Worm (Caenorhabditis elegans) whole organism, L2 larva: ENCODE measurements around the gene nhr-212.

Experiments used
- C34F6.9 ChIP-seq: fragments of 150-350 bp; optimal IDR thresholded peaks from 2 replicates; lab custom pipeline; 2014; ENCODE audit warnings: missing biosample characterization, missing genetic modification characterization
- F13H6.1 ChIP-seq: sonication (generic microtip); optimal IDR thresholded peaks from 2 replicates; lab custom pipeline; 2016; ENCODE audit warnings: missing genetic modification characterization, missing compliant biosample characterization
- ZK546.5 ChIP-seq: sonication (generic microtip); optimal IDR thresholded peaks from 2 replicates; lab custom pipeline; 2017; ENCODE audit warnings: missing biosample characterization, missing genetic modification characterization
- alr-1 ChIP-seq: fragments of 150-350 bp; optimal IDR thresholded peaks from 2 replicates; lab custom pipeline; 2014; ENCODE audit warnings: missing biosample characterization, missing genetic modification characterization
- aly-2 ChIP-seq: fragments of 150-350 bp; optimal IDR thresholded peaks from 2 replicates; lab custom pipeline; 2014; ENCODE audit warnings: missing biosample characterization, missing genetic modification characterization
- ceh-16 ChIP-seq: fragments of 150-350 bp; optimal IDR thresholded peaks from 2 replicates; lab custom pipeline; 2014; ENCODE audit warnings: missing biosample characterization, missing genetic modification characterization
- ceh-82 ChIP-seq: fragments of 150-350 bp; optimal IDR thresholded peaks from 2 replicates; lab custom pipeline; 2014; ENCODE audit warnings: missing biosample characterization, missing genetic modification characterization
- egl-27 ChIP-seq: sonication (generic microtip); optimal IDR thresholded peaks from 3 replicates; lab custom pipeline; 2017; ENCODE audit warnings: missing biosample characterization, missing genetic modification reagents, missing genetic modification characterization
- elt-1 ChIP-seq: fragments of 150-350 bp; optimal IDR thresholded peaks from 2 replicates; lab custom pipeline; 2014; ENCODE audit warnings: missing biosample characterization, missing genetic modification characterization
- elt-3 ChIP-seq: sonication (generic microtip); optimal IDR thresholded peaks from 2 replicates; lab custom pipeline; 2017; ENCODE audit warnings: missing biosample characterization, missing genetic modification characterization
- fos-1 ChIP-seq: fragments of 150-350 bp; optimal IDR thresholded peaks from 2 replicates; lab custom pipeline; 2014; ENCODE audit warnings: missing biosample characterization, missing genetic modification characterization
- lin-11 ChIP-seq: fragments of 150-350 bp; sonication (generic microtip); optimal IDR thresholded peaks from 2 replicates; lab custom pipeline; 2014; ENCODE audit warnings: missing biosample characterization, missing genetic modification characterization, inconsistent platforms, mixed read lengths
- lin-39 ChIP-seq: fragments of 150-350 bp; optimal IDR thresholded peaks from 2 replicates; lab custom pipeline; 2014; ENCODE audit warnings: missing biosample characterization, missing genetic modification reagents, missing genetic modification characterization
- lsy-2 ChIP-seq, 2 experiments: fragments of 150-350 bp in 1 of 2; sonication (generic microtip) in 1 of 2; optimal IDR thresholded peaks; 2 replicates each; lab custom pipeline; 2014 to 2017; ENCODE audit warnings: missing biosample characterization in 2 of 2, missing genetic modification characterization in 2 of 2
- mbf-1 ChIP-seq: sonication (generic microtip); optimal IDR thresholded peaks from 2 replicates; lab custom pipeline; 2017; ENCODE audit warnings: missing biosample characterization, missing genetic modification characterization
- mdl-1 ChIP-seq, 2 experiments: fragments of 150-350 bp in 1 of 2; sonication (generic microtip) in 1 of 2; optimal IDR thresholded peaks; 2 replicates each; lab custom pipeline; 2017; ENCODE audit warnings: missing biosample characterization in 2 of 2, missing genetic modification characterization in 2 of 2
- nhr-10 ChIP-seq: sonication (generic microtip); optimal IDR thresholded peaks from 2 replicates; lab custom pipeline; 2017; ENCODE audit warnings: missing biosample characterization, missing genetic modification characterization
- nhr-11 ChIP-seq: fragments of 150-350 bp; optimal IDR thresholded peaks from 2 replicates; lab custom pipeline; 2014; ENCODE audit warnings: missing biosample characterization, missing genetic modification characterization
- nhr-12 ChIP-seq: fragments of 150-350 bp; optimal IDR thresholded peaks from 2 replicates; lab custom pipeline; 2014; ENCODE audit warnings: missing biosample characterization, missing genetic modification characterization
- nhr-129 ChIP-seq: fragments of 150-350 bp; optimal IDR thresholded peaks from 2 replicates; lab custom pipeline; 2014; ENCODE audit warnings: missing biosample characterization, missing genetic modification characterization
- nhr-21 ChIP-seq: fragments of 150-350 bp; optimal IDR thresholded peaks from 2 replicates; lab custom pipeline; 2014; ENCODE audit warnings: missing biosample characterization, missing genetic modification characterization
- nhr-23 ChIP-seq: fragments of 150-350 bp; optimal IDR thresholded peaks from 2 replicates; lab custom pipeline; 2014; ENCODE audit warnings: missing biosample characterization, missing genetic modification reagents, missing genetic modification characterization
- nhr-237 ChIP-seq: fragments of 150-350 bp; optimal IDR thresholded peaks from 2 replicates; lab custom pipeline; 2014; ENCODE audit warnings: missing biosample characterization, missing genetic modification characterization
- nhr-25 ChIP-seq: fragments of 150-350 bp; sonication (generic microtip); optimal IDR thresholded peaks from 3 replicates; lab custom pipeline; 2014; ENCODE audit warnings: missing biosample characterization, missing genetic modification characterization
- nhr-6 ChIP-seq: fragments of 150-350 bp; optimal IDR thresholded peaks from 2 replicates; lab custom pipeline; 2014; ENCODE audit warnings: missing biosample characterization, missing genetic modification characterization
- nhr-77 ChIP-seq: fragments of 150-350 bp; optimal IDR thresholded peaks from 2 replicates; lab custom pipeline; 2014; ENCODE audit warnings: missing biosample characterization, missing genetic modification characterization
- peb-1 ChIP-seq: fragments of 150-350 bp; optimal IDR thresholded peaks from 2 replicates; lab custom pipeline; 2014; ENCODE audit warnings: missing biosample characterization, missing genetic modification characterization
- sem-4 ChIP-seq: fragments of 150-350 bp; optimal IDR thresholded peaks from 2 replicates; lab custom pipeline; 2014; ENCODE audit warnings: missing biosample characterization, missing genetic modification reagents, missing genetic modification characterization
- skn-1 ChIP-seq: sonication (generic microtip); optimal IDR thresholded peaks from 2 replicates; lab custom pipeline; 2017; ENCODE audit warnings: missing biosample characterization, missing genetic modification characterization
- sma-9 ChIP-seq, 2 experiments: fragments of 150-350 bp in 1 of 2; sonication (generic microtip) in 1 of 2; optimal IDR thresholded peaks; 2 replicates each; lab custom pipeline; 2014 to 2016; ENCODE audit warnings: missing genetic modification characterization in 2 of 2, mild to moderate bottlenecking in 1 of 2, missing biosample characterization in 1 of 2, missing compliant biosample characterization in 1 of 2, missing genetic modification reagents in 1 of 2, moderate library complexity in 1 of 2
- snpc-4 ChIP-seq: fragments of 150-350 bp; optimal IDR thresholded peaks from 2 replicates; lab custom pipeline; 2014; ENCODE audit warnings: missing biosample characterization, missing genetic modification characterization
- unc-39 ChIP-seq: fragments of 150-350 bp; optimal IDR thresholded peaks from 2 replicates; lab custom pipeline; 2014; ENCODE audit warnings: missing biosample characterization, missing genetic modification characterization
- zag-1 ChIP-seq: fragments of 150-350 bp; optimal IDR thresholded peaks from 2 replicates; lab custom pipeline; 2014; ENCODE audit warnings: missing biosample characterization, missing genetic modification characterization
- ztf-1 ChIP-seq: fragments of 200-800 bp; sonication (Bioruptor generic); conservative IDR thresholded peaks from 2 replicates; pipeline ENCODE4 v1.3.6; 2022; ENCODE audit warnings: missing genetic modification characterization, missing compliant biosample characterization
- ztf-11 ChIP-seq: sonication (generic microtip); optimal IDR thresholded peaks from 2 replicates; lab custom pipeline; 2017; ENCODE audit warnings: missing biosample characterization, missing genetic modification characterization
- ztf-4 ChIP-seq: fragments of 150-350 bp; optimal IDR thresholded peaks from 2 replicates; lab custom pipeline; 2014; ENCODE audit warnings: missing biosample characterization, missing genetic modification characterization

Gene nhr-212

DNA sequence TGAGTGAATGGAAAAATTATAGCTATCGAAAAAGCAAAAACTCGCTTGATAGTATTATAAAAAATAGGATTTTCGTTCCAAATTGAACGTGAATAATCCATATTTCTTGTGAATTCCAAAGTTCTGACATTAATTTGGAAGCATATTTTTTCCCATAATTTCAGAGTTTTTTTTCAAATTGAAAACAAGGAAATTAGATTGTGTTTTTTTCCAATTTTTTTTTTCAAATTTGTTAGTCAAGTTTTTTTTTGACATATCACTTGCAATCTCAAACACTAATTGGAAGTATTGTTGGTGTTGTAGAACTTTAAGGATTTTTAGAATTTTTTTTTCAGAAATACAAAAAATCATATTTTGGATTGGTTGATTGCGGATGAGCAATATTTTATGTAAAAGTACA is 38.1 kb upstream of the nhr-212 start, which contains the start of gene srh-34:
Gene srh-34, minus strand, starts transcription at position 101 of the 400 bp plus-strand sequence.
- no peak for TF ChIP-seq sma-9 (GFP tag; optimal IDR thresholded peaks at IDR 0.05; lab: Kevin White, UChicago)
- no peak for TF ChIP-seq sma-9 (tag; optimal IDR thresholded peaks at IDR 0.05; lab: Kevin White, UChicago)
- no peak for TF ChIP-seq egl-27
- TF ChIP-seq ztf-11 (tag; lab: Kevin White, UChicago): no peak
- TF ChIP-seq nhr-6 (tag; lab: Kevin White, UChicago): no peak
- TF ChIP-seq peb-1 (tag; lab: Kevin White, UChicago): no peak
- TF ChIP-seq nhr-12 (tag; lab: Kevin White, UChicago): no peak
- TF ChIP-seq nhr-21: no peak
- TF ChIP-seq lsy-2 (tag; optimal IDR thresholded peaks at IDR 0.05; lab: Kevin White, UChicago): no peak
- no peak for TF ChIP-seq zag-1 (tag; lab: Kevin White, UChicago)
- TF ChIP-seq mdl-1 (tag; optimal IDR thresholded peaks at IDR 0.05; lab: Kevin White, UChicago): no peak
- TF ChIP-seq skn-1 (tag; lab: Kevin White, UChicago): no peak
- no peak for TF ChIP-seq nhr-129 (tag; lab: Kevin White, UChicago)
- TF ChIP-seq nhr-237: no peak
- no peak for TF ChIP-seq elt-1 (tag; lab: Kevin White, UChicago)
- no peak for TF ChIP-seq sem-4 (tag; lab: Kevin White, UChicago)

DNA sequence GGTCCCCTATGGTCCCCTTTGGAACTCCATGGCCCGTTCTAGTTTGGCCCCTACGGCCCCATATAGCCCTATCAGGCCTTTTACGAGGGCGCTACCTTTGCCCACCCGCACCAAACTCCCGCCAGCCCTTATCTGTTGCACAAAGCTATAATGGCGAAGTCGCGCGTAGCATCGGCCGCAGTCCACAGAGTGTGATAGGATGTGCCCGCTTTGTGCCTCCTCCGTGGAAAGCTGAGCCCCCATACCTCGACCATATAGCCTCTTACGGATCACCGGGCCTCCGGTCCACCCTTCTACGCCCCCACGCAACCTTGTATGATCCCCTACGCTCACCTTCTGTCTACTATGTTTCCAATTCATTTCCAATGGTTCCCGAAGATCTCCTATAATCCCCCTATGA is 37.7 kb upstream of the nhr-212 start:
- TF ChIP-seq elt-3: no peak
- TF ChIP-seq F13H6.1 (tag; lab: Kevin White, UChicago): no peak
- TF ChIP-seq mbf-1 (tag; lab: Kevin White, UChicago): no peak
- TF ChIP-seq nhr-10 (tag; lab: Kevin White, UChicago): no peak
- no peak for TF ChIP-seq ZK546.5 (tag; lab: Kevin White, UChicago)
- no peak for TF ChIP-seq snpc-4 (tag; lab: Kevin White, UChicago)
- TF ChIP-seq nhr-25 (tag; lab: Kevin White, UChicago): no peak
- no peak for TF ChIP-seq nhr-6 (tag; lab: Kevin White, UChicago)
- no peak for TF ChIP-seq skn-1 (tag; lab: Kevin White, UChicago)
- no peak for TF ChIP-seq ztf-4 (tag; lab: Kevin White, UChicago)
- TF ChIP-seq ceh-16 (tag; lab: Kevin White, UChicago): no peak
- no peak for TF ChIP-seq zag-1 (tag; lab: Kevin White, UChicago)
- TF ChIP-seq, all 48 proteins: peak for 0

DNA sequence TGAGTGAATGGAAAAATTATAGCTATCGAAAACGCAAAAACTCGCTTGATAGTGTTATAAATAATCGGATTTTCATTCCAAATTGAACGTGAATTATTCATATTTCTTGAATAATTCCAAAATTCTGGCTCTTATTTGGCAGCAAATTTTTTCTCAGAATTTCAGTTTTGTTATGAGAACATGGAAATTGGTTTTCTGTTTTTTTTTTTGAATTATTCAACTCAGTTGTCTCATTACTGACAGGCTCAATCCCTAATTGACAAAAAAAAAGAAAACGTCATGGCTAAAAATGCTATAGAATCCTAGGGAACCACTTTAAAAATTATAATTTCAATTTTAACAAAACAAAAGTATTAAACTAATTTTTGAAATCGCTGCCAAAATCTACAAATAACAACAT is 35.5 kb upstream of the nhr-212 start, which contains the start of gene srh-35:
Gene srh-35, minus strand, starts transcription at position 101 of the 400 bp plus-strand sequence.
- TF ChIP-seq mbf-1 (tag; lab: Kevin White, UChicago) (no peak), sem-4 (tag; lab: Kevin White, UChicago) (no peak), ztf-4 (tag; lab: Kevin White, UChicago) (no peak), nhr-11 (tag; lab: Kevin White, UChicago) (no peak)

DNA sequence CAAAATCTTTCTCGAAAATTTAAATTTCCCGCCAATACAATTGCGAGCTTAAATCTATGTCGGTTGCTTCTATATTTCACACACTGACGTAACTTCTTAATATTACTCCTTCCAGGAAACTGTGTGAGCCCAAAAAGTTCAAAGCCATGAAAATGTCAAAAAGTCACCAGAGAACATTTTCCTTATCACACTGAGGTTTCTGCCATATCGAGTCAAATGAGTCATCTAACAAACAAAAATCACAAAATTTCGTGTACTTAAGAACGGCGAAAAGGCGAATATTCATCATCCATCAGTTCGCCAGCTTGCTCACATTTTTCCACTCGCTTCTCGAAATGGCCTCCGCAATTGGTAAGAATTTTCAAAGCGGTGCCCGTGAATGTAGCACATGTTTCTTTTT is 35.0 kb upstream of the nhr-212 start, which contains the start of gene M02H5.8:
Gene M02H5.8, plus strand, starts transcription at position 297 of the 400 bp plus-strand sequence.
- TF ChIP-seq unc-39 (tag; lab: Kevin White, UChicago) (no peak), fos-1 (tag; lab: Kevin White, UChicago) (peak; percentile 95), ceh-82 (tag; lab: Kevin White, UChicago) (no peak)

DNA sequence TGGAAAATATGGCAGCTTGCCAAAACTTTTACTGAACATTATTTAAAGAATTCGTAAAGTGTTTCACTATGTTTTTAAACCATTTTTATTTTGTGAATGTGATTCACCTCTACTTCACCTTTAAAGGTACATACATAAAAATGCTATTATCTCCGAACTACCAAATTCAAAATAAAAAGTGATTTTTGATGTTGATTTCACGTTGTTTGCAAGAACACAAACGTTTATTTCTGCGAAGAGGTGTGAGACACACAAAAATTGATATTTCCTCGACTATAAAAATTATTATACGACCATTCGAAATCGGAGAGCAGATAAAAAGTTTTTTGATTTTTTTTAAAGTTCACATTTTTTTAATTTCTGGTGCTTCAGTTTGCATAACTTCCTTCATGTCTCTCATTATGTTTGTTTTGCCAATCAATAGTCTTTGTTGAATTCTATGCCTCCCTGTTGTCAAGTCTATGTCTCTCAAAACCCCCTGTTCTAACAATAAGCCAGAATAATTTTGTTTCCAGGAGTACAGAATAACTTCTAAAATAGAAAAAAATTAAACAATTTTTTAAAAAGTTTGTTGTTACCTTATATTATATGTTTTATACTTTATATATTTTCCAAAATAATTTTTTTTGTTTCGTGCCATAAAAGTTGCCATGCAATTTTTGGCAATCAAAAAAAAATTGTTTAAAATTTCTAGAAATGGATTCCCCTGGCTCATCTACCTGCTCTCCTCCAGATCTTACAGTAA is 33.7 kb upstream of the nhr-212 start, which contains the start of gene nhr-123:
Gene nhr-123, plus strand, starts transcription at position 695 of the 745 bp plus-strand sequence.
- TF ChIP-seq lsy-2 (tag; optimal IDR thresholded peaks at IDR 0.05; lab: Kevin White, UChicago): no peak
- TF ChIP-seq fos-1 (tag; lab: Kevin White, UChicago): peak; percentile 41

DNA sequence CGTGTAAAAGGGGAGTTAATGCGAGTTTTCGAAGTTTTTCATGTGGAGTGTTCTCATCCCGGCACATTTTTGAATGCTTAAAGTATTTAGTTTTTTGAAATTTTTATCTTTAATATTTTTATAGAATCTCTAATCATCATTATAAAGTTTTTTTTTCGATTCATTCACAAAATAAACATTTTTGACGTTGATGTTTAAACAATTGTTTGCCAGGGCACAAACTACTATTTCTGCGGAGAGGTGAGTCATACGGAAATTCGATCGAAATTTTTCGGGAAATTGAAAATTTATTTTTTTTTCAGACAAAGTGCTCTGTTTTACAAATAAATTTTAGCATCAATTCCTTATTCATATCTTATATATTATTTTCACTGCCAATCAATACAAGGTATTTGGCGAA is 31.1 kb upstream of the nhr-212 start, which contains the start of gene nhr-98:
Gene nhr-98, plus strand, starts transcription at position 301 of the 400 bp plus-strand sequence.
- TF ChIP-seq elt-3 (no peak), sma-9 (GFP tag; optimal IDR thresholded peaks at IDR 0.05; lab: Kevin White, UChicago) (no peak), sma-9 (tag; optimal IDR thresholded peaks at IDR 0.05; lab: Kevin White, UChicago) (no peak), ztf-1 (GFP tag; lab: Robert Waterston, UW) (no peak), nhr-23 (no peak), C34F6.9 (tag; lab: Kevin White, UChicago) (no peak), lin-11 (tag; lab: Kevin White, UChicago) (no peak), ZK546.5 (tag; lab: Kevin White, UChicago) (no peak), mbf-1 (tag; lab: Kevin White, UChicago) (no peak), nhr-77 (tag; lab: Kevin White, UChicago) (no peak), aly-2 (no peak), nhr-12 (tag; lab: Kevin White, UChicago) (no peak), lin-39 (tag; lab: Kevin White, UChicago) (no peak), alr-1 (tag; lab: Kevin White, UChicago) (no peak), peb-1 (tag; lab: Kevin White, UChicago) (no peak), egl-27 (no peak), ztf-11 (tag; lab: Kevin White, UChicago) (no peak)
